Worm (Caenorhabditis elegans): ENCODE results near the gene Y50E8A.2.
"Not testable (repeated sequence)": the region's sequence is repeated elsewhere in the genome, so short reads cannot be mapped to it uniquely, and the experiment has no call there.

The Y50E8A.2 gene

DNA sequence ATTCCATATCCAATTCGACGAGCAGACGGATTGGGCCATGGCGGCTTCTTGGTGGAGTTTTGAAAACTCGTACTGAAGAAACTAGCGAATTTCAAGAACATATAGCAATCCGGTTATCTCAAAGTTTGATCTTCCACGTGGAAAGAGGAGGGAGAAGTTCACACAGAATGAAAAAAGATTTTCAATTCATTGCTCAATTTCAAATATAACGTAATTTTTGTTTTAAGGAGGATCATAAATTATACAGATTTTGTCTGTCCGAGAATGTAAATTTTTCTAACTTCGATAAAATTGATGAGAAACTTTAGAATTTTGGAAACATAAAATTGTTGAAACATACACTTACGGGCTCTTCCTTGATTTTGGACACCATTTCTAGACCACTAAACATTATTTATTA, at the start of gene Y50E8A.2:
Gene Y50E8A.2 (minus strand): TSS at position 101 of the 400 bp plus-strand sequence.
- no peak for TF ChIP-seq lsy-12 (tag; optimal IDR thresholded peaks at IDR 0.05)
- no peak for TF ChIP-seq nfya-1 (tag; optimal IDR thresholded peaks at IDR 0.05; ENCODE audit: insufficient read depth)
- no peak for TF ChIP-seq elt-2 (tag; optimal IDR thresholded peaks at IDR 0.05)
- TF ChIP-seq ama-1 (optimal IDR thresholded peaks at IDR 0.05), result no peak
- TF ChIP-seq ZK546.5 (tag; optimal IDR thresholded peaks at IDR 0.05), result no peak
- no peak for TF ChIP-seq egl-27 (tag; optimal IDR thresholded peaks at IDR 0.05)
- TF ChIP-seq R02D3.7 (tag; optimal IDR thresholded peaks at IDR 0.05), result no peak
- TF ChIP-seq nhr-43 (tag; optimal IDR thresholded peaks at IDR 0.05; ENCODE audit: poor library complexity, severe bottlenecking), result no peak
- TF ChIP-seq fkh-10 (GFP tag; optimal IDR thresholded peaks at IDR 0.05), result no peak

DNA sequence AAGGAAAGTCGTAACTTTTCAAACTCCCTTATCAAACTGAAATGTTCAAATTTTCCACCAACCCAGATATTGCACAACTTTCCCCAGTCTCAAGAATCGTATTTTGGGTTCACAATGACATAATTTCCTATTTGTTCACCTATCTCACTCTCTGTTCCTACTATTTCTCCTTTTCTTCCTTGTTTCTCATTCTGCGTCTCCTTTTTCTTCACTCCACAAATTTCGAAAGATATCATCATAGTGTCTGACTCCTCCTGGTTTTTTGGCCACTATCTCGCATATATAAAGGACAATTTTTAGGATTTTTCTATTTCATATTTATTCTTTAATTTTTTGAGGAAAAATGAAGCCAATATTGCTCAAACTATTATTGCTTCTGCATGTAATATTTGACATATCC, 44.4 kb upstream of the Y50E8A.2 start, which contains the start of gene haf-7:
Gene haf-7 (plus strand): TSS at position 211 of the 400 bp plus-strand sequence.
- peak; percentile 54 for TF ChIP-seq elt-2 (tag; optimal IDR thresholded peaks at IDR 0.05)
- TF ChIP-seq lin-39 (tag; optimal IDR thresholded peaks at IDR 0.05), result no peak
- no peak for TF ChIP-seq egl-5 (tag; optimal IDR thresholded peaks at IDR 0.05)
- no peak for TF ChIP-seq unc-39 (tag; optimal IDR thresholded peaks at IDR 0.05)
- no peak for TF ChIP-seq elt-3 (tag; optimal IDR thresholded peaks at IDR 0.05)
- peak; percentile 4 for TF ChIP-seq pqm-1 (tag; optimal IDR thresholded peaks at IDR 0.05)
- TF ChIP-seq sea-2 (GFP tag; optimal IDR thresholded peaks at IDR 0.05), result no peak
- no peak for TF ChIP-seq mml-1 (tag; optimal IDR thresholded peaks at IDR 0.05)
- TF ChIP-seq jun-1 (tag; optimal IDR thresholded peaks at IDR 0.05), result peak; percentile 25
- no peak for TF ChIP-seq nhr-11 (tag; optimal IDR thresholded peaks at IDR 0.05)
- peak; percentile 33 for TF ChIP-seq snpc-4 (tag; optimal IDR thresholded peaks at IDR 0.05)
- peak; percentile 28 for TF ChIP-seq nhr-23 (tag; optimal IDR thresholded peaks at IDR 0.05)
- no peak for TF ChIP-seq nhr-25 (tag; optimal IDR thresholded peaks at IDR 0.05)
- TF ChIP-seq skn-1 (tag; optimal IDR thresholded peaks at IDR 0.05), result peak; percentile 15
- TF ChIP-seq lin-15B (tag; optimal IDR thresholded peaks at IDR 0.05), result peak; percentile 4
- no peak for TF ChIP-seq nhr-76 (tag; optimal IDR thresholded peaks at IDR 0.05)

DNA sequence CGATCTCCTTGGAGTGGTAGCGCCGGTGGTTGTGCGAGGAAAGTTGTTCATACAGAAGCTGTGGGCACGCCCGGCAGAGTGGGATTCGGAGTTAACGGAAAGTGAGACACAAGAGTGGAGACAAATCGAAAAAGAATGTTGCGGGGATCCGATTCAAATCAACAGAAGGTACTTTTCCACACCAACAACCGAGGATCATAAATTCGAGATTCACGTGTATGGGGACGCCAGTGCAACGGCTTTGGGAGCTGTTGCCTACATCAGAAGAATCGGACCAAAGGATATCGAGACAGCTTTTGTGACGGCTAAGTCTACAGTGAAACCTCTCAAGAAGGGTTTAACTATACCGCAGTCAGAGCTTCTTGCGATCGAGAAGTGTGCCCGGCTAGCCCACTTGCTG, 34.9 kb upstream of the Y50E8A.2 start:
- TF ChIP-seq mdl-1 (tag; optimal IDR thresholded peaks at IDR 0.05) (no peak), pha-4 (tag; optimal IDR thresholded peaks at IDR 0.05) (no peak), nfya-1 (tag; optimal IDR thresholded peaks at IDR 0.05; ENCODE audit: insufficient read depth) (no peak), fkh-2 (tag; optimal IDR thresholded peaks at IDR 0.05) (no peak), jun-1 (tag; optimal IDR thresholded peaks at IDR 0.05) (no peak), daf-12 (tag; optimal IDR thresholded peaks at IDR 0.05) (no peak), egl-5 (tag; optimal IDR thresholded peaks at IDR 0.05) (no peak), lsy-12 (tag; optimal IDR thresholded peaks at IDR 0.05) (no peak)

DNA sequence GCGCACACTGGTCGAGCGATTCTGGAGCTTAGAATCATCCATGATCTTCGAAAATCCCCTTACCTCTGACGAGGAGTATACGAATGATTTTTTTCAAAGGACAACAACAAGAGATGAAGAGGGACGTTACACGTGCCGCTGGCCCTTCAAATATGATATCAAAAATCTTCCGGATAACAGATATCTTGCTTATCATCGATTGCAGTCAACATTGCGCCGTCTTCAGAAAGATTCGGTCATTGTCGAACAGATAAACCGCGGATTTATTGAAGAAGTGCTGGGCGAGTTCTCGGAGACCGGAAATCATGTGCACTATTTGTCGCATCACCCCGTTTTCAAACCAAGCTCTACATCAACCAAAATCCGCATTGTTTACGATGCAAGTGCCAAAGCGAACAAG, 33.9 kb upstream of the Y50E8A.2 start:
- no peak for TF ChIP-seq ceh-82 (tag; optimal IDR thresholded peaks at IDR 0.05)
- no peak for TF ChIP-seq nhr-23 (tag; optimal IDR thresholded peaks at IDR 0.05)
- TF ChIP-seq ZK546.5 (tag; optimal IDR thresholded peaks at IDR 0.05), result no peak
- TF ChIP-seq ceh-28 (tag; optimal IDR thresholded peaks at IDR 0.05), result no peak
- TF ChIP-seq ceh-16 (tag; optimal IDR thresholded peaks at IDR 0.05), result no peak
- no peak for TF ChIP-seq eor-1 (tag; optimal IDR thresholded peaks at IDR 0.05)
- no peak for TF ChIP-seq tbx-2 (tag; optimal IDR thresholded peaks at IDR 0.05)
- no peak for TF ChIP-seq mml-1 (tag; optimal IDR thresholded peaks at IDR 0.05)
- TF ChIP-seq lsy-12 (tag; optimal IDR thresholded peaks at IDR 0.05), result no peak
- no peak for TF ChIP-seq elt-2 (tag; optimal IDR thresholded peaks at IDR 0.05)
- no peak for TF ChIP-seq ztf-11 (tag; optimal IDR thresholded peaks at IDR 0.05)
- TF ChIP-seq egl-27 (tag; optimal IDR thresholded peaks at IDR 0.05), result no peak

DNA sequence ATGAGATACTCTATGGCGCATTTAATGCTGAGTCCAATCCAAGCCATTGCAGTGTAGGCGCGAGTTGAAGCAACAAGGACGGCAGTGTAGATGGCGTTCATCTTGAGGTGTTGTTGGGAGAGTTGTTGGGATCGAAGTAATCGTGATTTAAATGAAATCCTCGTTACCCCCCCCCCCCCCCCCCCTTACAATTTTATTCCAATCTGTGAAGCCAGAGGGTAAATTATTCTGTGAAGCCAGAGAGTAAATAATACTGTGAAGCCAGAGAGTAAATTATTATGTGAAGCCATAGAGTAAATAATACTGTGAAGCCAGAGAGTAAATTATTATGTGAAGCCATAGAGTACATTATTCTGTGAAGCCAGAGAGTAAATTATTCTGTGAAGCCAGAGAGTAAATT, 21.7 kb upstream of the Y50E8A.2 start, which contains the start of gene nspa-10:
Gene nspa-10 (minus strand): TSS at position 101 of the 400 bp plus-strand sequence.
- TF ChIP-seq nhr-11, ceh-16, nhr-67 (tag; optimal IDR thresholded peaks at IDR 0.05): not testable (repeated sequence)
